Fruit fly (Drosophila melanogaster): ENCODE data around the gene CG42675.
A peak's percentile ranks its signal among the peaks of the same experiment; 100 is the strongest.

CG42675 gene

DNA sequence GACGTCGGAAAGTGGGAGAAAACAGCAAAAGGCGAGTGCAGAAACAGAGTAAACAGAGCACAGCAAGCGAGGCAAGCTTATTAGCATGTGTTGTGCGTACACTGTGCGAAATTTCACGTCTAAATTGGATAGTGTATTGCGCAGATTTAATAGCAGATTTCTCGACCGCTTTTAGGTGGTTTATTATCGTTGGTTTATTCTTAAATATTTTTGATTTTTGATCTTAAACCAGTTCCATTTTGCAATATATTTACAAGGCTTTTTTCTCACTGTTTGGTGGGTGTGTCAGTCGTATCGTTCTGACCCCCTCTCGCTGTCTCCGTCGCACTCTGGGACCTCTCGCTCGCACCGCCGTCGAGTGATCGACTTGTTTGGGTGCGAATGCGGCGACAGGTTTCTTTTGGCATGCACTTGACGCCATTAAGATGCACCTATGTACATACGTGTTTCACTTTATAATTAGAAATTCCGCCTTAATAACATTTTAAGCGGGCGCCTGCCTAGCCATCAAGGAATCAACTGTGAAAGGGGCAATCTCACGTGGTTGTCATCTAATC is 20.6 kb downstream of the CG42675 start (continued):
- TF ChIP-seq CG17829 (tag; optimal IDR thresholded peaks at IDR 0.05) (no peak), sob (GFP tag; IDR thresholded peaks at IDR 0.05) (peak; percentile 27; the same call in 1 of the 2 replicates), bsh (GFP tag; optimal IDR thresholded peaks at IDR 0.05) (peak in 1 of 2 experiments; percentile 78), Bgb (GFP tag; IDR thresholded peaks at IDR 0.05; ENCODE audit: partially characterized antibody) (no peak), Xbp1 (GFP tag; optimal IDR thresholded peaks at IDR 0.05) (no peak), ERR (GFP tag; optimal IDR thresholded peaks at IDR 0.05) (no peak), CG8290 (GFP tag; optimal IDR thresholded peaks at IDR 0.05) (no peak), CG8290 (tag; optimal IDR thresholded peaks at IDR 0.05) (no peak), al (GFP tag; IDR thresholded peaks at IDR 0.05) (0 out of 2 replicates have a peak, but pooled peaks have one; percentile 28), CG6175 (GFP tag; IDR thresholded peaks at IDR 0.05) (no peak), CG11696 (GFP tag; IDR thresholded peaks at IDR 0.05) (no peak), trh (GFP tag; optimal IDR thresholded peaks at IDR 0.05) (no peak), CG10267 (tag; optimal IDR thresholded peaks at IDR 0.05) (no peak), CG6683 (GFP tag; optimal IDR thresholded peaks at IDR 0.05) (no peak), Atf-2 (GFP tag; optimal IDR thresholded peaks at IDR 0.05) (no peak), CG14050 (GFP tag; IDR thresholded peaks at IDR 0.05) (no peak), CG31224 (GFP tag; IDR thresholded peaks at IDR 0.05) (no peak), NFAT (GFP tag; IDR thresholded peaks at IDR 0.05) (no peak), tna (GFP tag; IDR thresholded peaks at IDR 0.05; ENCODE audit: partially characterized antibody) (no peak), Bdp1 (GFP tag; optimal IDR thresholded peaks at IDR 0.05) (no peak), B-H1 (GFP tag; IDR thresholded peaks at IDR 0.05) (no peak), shn (GFP tag; optimal IDR thresholded peaks at IDR 0.05) (no peak), CG5245 (GFP tag; optimal IDR thresholded peaks at IDR 0.05) (no peak), sens (GFP tag) (peak; percentile 75), toy (GFP tag; IDR thresholded peaks at IDR 0.05) (no peak), CG13296 (GFP tag; optimal IDR thresholded peaks at IDR 0.05) (no peak), az2 (GFP tag; optimal IDR thresholded peaks at IDR 0.05) (no peak), Dip2 (GFP tag; IDR thresholded peaks at IDR 0.05) (no peak), emc (GFP tag; optimal IDR thresholded peaks at IDR 0.05) (no peak), bab2 (GFP tag; optimal IDR thresholded peaks at IDR 0.05) (no peak), CG7556 (GFP tag; optimal IDR thresholded peaks at IDR 0.05) (no peak), HLH4C (GFP tag; IDR thresholded peaks at IDR 0.05; ENCODE audit: partially characterized antibody) (no peak), Stat92E (GFP tag; optimal IDR thresholded peaks at IDR 0.05) (no peak), CG10979 (tag; optimal IDR thresholded peaks at IDR 0.05) (no peak), CG31365 (tag; optimal IDR thresholded peaks at IDR 0.05) (no peak), CG31441 (GFP tag; IDR thresholded peaks at IDR 0.05) (no peak), CG3065 (GFP tag; optimal IDR thresholded peaks at IDR 0.05) (no peak), Ssrp (tag; optimal IDR thresholded peaks at IDR 0.05) (no peak), amos (GFP tag; IDR thresholded peaks at IDR 0.05; ENCODE audit: partially characterized antibody) (no peak), CG33557 (GFP tag; optimal IDR thresholded peaks at IDR 0.05) (no peak), CG2129 (GFP tag; IDR thresholded peaks at IDR 0.05; ENCODE audit: partially characterized antibody) (no peak), CG15269 (tag; optimal IDR thresholded peaks at IDR 0.05) (peak; percentile 9), cwo (GFP tag; optimal IDR thresholded peaks at IDR 0.05) (no peak), pum (GFP tag; optimal IDR thresholded peaks at IDR 0.05) (no peak), sqz (GFP tag; optimal IDR thresholded peaks at IDR 0.05) (no peak), ato (GFP tag; IDR thresholded peaks at IDR 0.05; ENCODE audit: partially characterized antibody) (no peak), Gug (GFP tag; IDR thresholded peaks at IDR 0.05) (no peak), Doc2 (GFP tag; IDR thresholded peaks at IDR 0.05) (no peak), Hey (tag; optimal IDR thresholded peaks at IDR 0.05) (no peak), Hand (GFP tag; optimal IDR thresholded peaks at IDR 0.05) (no peak), CG5953 (GFP tag; IDR thresholded peaks at IDR 0.05) (no peak), Hr39 (optimal IDR thresholded peaks at IDR 0.05) (no peak)
